Fruit fly (Drosophila melanogaster): ENCODE results near the gene CG15012.

DNA sequence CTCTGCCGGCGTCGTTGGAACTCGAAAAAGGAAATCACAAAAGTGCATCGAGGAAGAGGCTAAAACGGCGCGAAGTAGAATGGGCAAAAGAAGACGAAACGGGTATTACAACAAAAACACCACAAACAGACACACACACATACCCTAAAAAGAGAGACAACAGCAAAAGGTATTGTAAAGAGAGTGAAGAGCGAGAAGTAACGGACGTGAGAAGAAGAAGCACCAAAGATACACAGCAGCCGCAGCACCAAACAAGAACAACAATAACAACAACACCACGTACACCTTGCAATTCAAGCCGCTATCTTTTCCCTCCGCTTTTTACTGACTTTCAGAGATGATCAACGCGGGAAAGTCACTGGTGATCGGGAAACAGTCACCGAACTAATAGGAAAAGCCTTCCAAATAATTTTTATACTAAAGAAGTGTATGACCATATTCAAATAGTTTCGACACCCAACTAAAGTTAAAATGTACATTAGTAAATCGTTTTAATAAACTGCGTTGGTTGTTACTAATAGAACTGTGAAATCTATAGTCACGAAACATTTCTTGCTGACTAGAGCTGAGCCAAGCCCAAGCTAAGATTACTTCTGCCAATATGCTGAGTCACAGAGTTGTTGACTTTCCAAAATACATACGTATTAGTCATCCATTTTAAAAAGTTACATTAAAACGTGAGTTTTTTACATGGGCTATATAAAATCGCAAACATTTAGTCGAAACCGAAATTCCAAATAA is 39.8 kb downstream of the CG15012 start:
- TF ChIP-seq CG13204 (GFP tag; optimal IDR thresholded peaks at IDR 0.05) (no peak), rn (GFP tag; IDR thresholded peaks at IDR 0.05) (no peak), CG15710 (tag; optimal IDR thresholded peaks at IDR 0.05) (no peak), gl (tag; optimal IDR thresholded peaks at IDR 0.05) (peak; percentile 70), CG9948 (tag; optimal IDR thresholded peaks at IDR 0.05) (no peak), EcR (GFP tag; optimal IDR thresholded peaks at IDR 0.05) (peak; percentile 69), D1 (tag; optimal IDR thresholded peaks at IDR 0.05) (no peak), CG17806 (tag; optimal IDR thresholded peaks at IDR 0.05) (no peak), CG14655 (GFP tag; optimal IDR thresholded peaks at IDR 0.05) (no peak), CG8301 (tag; optimal IDR thresholded peaks at IDR 0.05) (no peak), CG4496 (GFP tag; IDR thresholded peaks at IDR 0.05) (0 out of 3 replicates have a peak, but pooled peaks have one; percentile 28), CG32121 (GFP tag; IDR thresholded peaks at IDR 0.05) (no peak)
